Fruit fly (Drosophila melanogaster) whole organism, embryonic: ENCODE measurements around the gene rngo.
A peak's percentile ranks its signal among the peaks of the same experiment; 100 is the strongest.

Experiments
- B-H1 ChIP-seq: fragments of 200-800 bp; sonication (Bioruptor generic); IDR thresholded peaks from 3 replicates; pipeline ENCODE4 v1.3.6; 2022; ENCODE audit warnings: missing biosample characterization, missing genetic modification characterization
- CG12769 ChIP-seq: fragments of 200-800 bp; sonication (Bioruptor generic); optimal IDR thresholded peaks from 2 replicates; lab custom pipeline; 2019; ENCODE audit warnings: missing biosample characterization, mild to moderate bottlenecking, missing genetic modification characterization, moderate library complexity
- CG15073 ChIP-seq: fragments of 200-800 bp; sonication (Bioruptor generic); optimal IDR thresholded peaks from 2 replicates; lab custom pipeline; 2016; ENCODE audit warnings: missing biosample characterization, missing genetic modification characterization
- CG15601 ChIP-seq: fragments of 200-800 bp; sonication (Bioruptor generic); optimal IDR thresholded peaks from 3 replicates; lab custom pipeline; 2019; ENCODE audit warnings: missing biosample characterization, mild to moderate bottlenecking, missing genetic modification characterization, moderate library complexity
- CG17385 ChIP-seq: fragments of 200-800 bp; sonication (Bioruptor generic); optimal IDR thresholded peaks from 3 replicates; lab custom pipeline; 2018; ENCODE audit warnings: missing biosample characterization, mild to moderate bottlenecking, missing genetic modification characterization
- CG17612 ChIP-seq: fragments of 200-800 bp; sonication (Bioruptor generic); IDR thresholded peaks from 2 replicates; pipeline ENCODE4 v1.3.6; 2022; ENCODE audit warnings: missing biosample characterization, missing genetic modification characterization
- CG17829 ChIP-seq: fragments of 200-800 bp; optimal IDR thresholded peaks from 2 replicates; lab custom pipeline; 2019; ENCODE audit warnings: missing biosample characterization, mild to moderate bottlenecking, missing genetic modification characterization, moderate library complexity
- CG2199 ChIP-seq: fragments of 200-800 bp; sonication (Bioruptor generic); IDR thresholded peaks from 3 replicates; pipeline ENCODE4 v1.3.6; 2022; ENCODE audit warnings: missing biosample characterization, missing genetic modification characterization
- CG30020 ChIP-seq: fragments of 200-800 bp; optimal IDR thresholded peaks from 2 replicates; lab custom pipeline; 2019; ENCODE audit warnings: missing biosample characterization, mild to moderate bottlenecking, missing genetic modification characterization, moderate library complexity
- CG31365 ChIP-seq: fragments of 200-800 bp; sonication (Bioruptor generic); optimal IDR thresholded peaks from 2 replicates; lab custom pipeline; 2018; ENCODE audit warnings: missing biosample characterization, mild to moderate bottlenecking, missing genetic modification characterization
- CG4730 ChIP-seq: fragments of 200-800 bp; sonication (Bioruptor generic); IDR thresholded peaks from 2 replicates; pipeline ENCODE4 v1.3.6; 2022; ENCODE audit warnings: missing biosample characterization, missing genetic modification characterization
- CG6765 ChIP-seq: fragments of 200-800 bp; sonication (Bioruptor generic); optimal IDR thresholded peaks from 3 replicates; lab custom pipeline; 2017; ENCODE audit warnings: missing biosample characterization, mild to moderate bottlenecking, missing genetic modification characterization
- CG8290 ChIP-seq, 3 experiments: fragments of 200-800 bp; sonication (Bioruptor generic); optimal IDR thresholded peaks; 2 replicates each; lab custom pipeline; 2016 to 2019; ENCODE audit warnings: missing biosample characterization in 3 of 3, missing genetic modification characterization in 3 of 3, mild to moderate bottlenecking in 2 of 3, moderate library complexity in 1 of 3
- CG8765 ChIP-seq: fragments of 200-800 bp; sonication (Bioruptor generic); IDR thresholded peaks from 2 replicates; pipeline ENCODE4 v1.3.6; 2022; ENCODE audit warnings: missing biosample characterization, missing genetic modification characterization
- CG9817 ChIP-seq: fragments of 200-800 bp; sonication (Bioruptor generic); optimal IDR thresholded peaks from 2 replicates; lab custom pipeline; 2018; ENCODE audit warnings: missing biosample characterization, mild to moderate bottlenecking, missing genetic modification characterization, moderate library complexity
- E2f2 ChIP-seq: fragments of 200-800 bp; sonication (Bioruptor generic); IDR thresholded peaks from 2 replicates; pipeline ENCODE4 v1.3.6; 2022; ENCODE audit warnings: missing biosample characterization, missing genetic modification characterization
- Fer3 ChIP-seq: fragments of 200-800 bp; sonication (Bioruptor generic); optimal IDR thresholded peaks from 2 replicates; lab custom pipeline; 2018; ENCODE audit warnings: missing biosample characterization, mild to moderate bottlenecking, missing genetic modification characterization, moderate library complexity
- HLHmδ ChIP-seq: fragments of 200-800 bp; sonication (Bioruptor generic); optimal IDR thresholded peaks from 2 replicates; lab custom pipeline; 2018; ENCODE audit warnings: missing biosample characterization, mild to moderate bottlenecking, missing genetic modification characterization, moderate library complexity
- Nf-YA ChIP-seq: fragments of 200-800 bp; sonication (Bioruptor generic); IDR thresholded peaks from 2 replicates; pipeline ENCODE4 v1.3.6; 2022; ENCODE audit warnings: missing biosample characterization, missing genetic modification characterization
- Oli ChIP-seq: fragments of 200-800 bp; sonication (Bioruptor generic); optimal IDR thresholded peaks from 2 replicates; lab custom pipeline; 2018; ENCODE audit warnings: missing biosample characterization, mild to moderate bottlenecking, missing genetic modification characterization, moderate library complexity
- TFAM ChIP-seq: fragments of 200-800 bp; sonication (Bioruptor generic); optimal IDR thresholded peaks from 2 replicates; lab custom pipeline; 2017; ENCODE audit warnings: missing biosample characterization, missing genetic modification characterization, inconsistent platforms
- ap ChIP-seq: fragments of 200-800 bp; sonication (Bioruptor generic); IDR thresholded peaks from 2 replicates; pipeline ENCODE4 v1.3.6; 2022; ENCODE audit warnings: missing biosample characterization, missing genetic modification characterization
- ato ChIP-seq: fragments of 200-800 bp; sonication (Bioruptor generic); IDR thresholded peaks from 2 replicates; pipeline ENCODE4 v1.3.6; 2022; ENCODE audit warnings: missing biosample characterization, missing genetic modification characterization; ENCODE audit not compliant: partially characterized antibody
- az2 ChIP-seq: fragments of 200-800 bp; sonication (Bioruptor generic); optimal IDR thresholded peaks from 3 replicates; lab custom pipeline; 2016; ENCODE audit warnings: missing biosample characterization, missing genetic modification characterization
- bbx ChIP-seq: fragments of 200-800 bp; sonication (Bioruptor generic); IDR thresholded peaks from 2 replicates; pipeline ENCODE4 v1.3.6; 2022; ENCODE audit warnings: missing biosample characterization, missing genetic modification characterization; ENCODE audit not compliant: partially characterized antibody
- bowl ChIP-seq: fragments of 200-800 bp; sonication (Bioruptor generic); IDR thresholded peaks from 2 replicates; pipeline ENCODE4 v1.3.6; 2022; ENCODE audit warnings: missing biosample characterization, missing genetic modification characterization
- cg ChIP-seq: fragments of 200-800 bp; sonication (Bioruptor generic); optimal IDR thresholded peaks from 3 replicates; lab custom pipeline; 2019; ENCODE audit warnings: missing biosample characterization, mild to moderate bottlenecking, missing genetic modification characterization, moderate library complexity
- cwo ChIP-seq: fragments of 200-800 bp; sonication (Bioruptor generic); optimal IDR thresholded peaks from 3 replicates; lab custom pipeline; 2017; ENCODE audit warnings: missing biosample characterization, missing genetic modification characterization, mild to moderate bottlenecking, moderate library complexity, missing genetic modification reagents
- esg ChIP-seq: fragments of 200-800 bp; sonication (Bioruptor generic); conservative IDR thresholded peaks from 2 replicates; pipeline ENCODE4 v1.3.6; 2022; ENCODE audit warnings: missing biosample characterization, missing genetic modification characterization
- ewg ChIP-seq: fragments of 200-800 bp; sonication (Bioruptor generic); optimal IDR thresholded peaks from 3 replicates; lab custom pipeline; 2017; ENCODE audit warnings: mild to moderate bottlenecking, missing biosample characterization, missing genetic modification reagents, missing genetic modification characterization
- gem ChIP-seq: fragments of 200-800 bp; sonication (Bioruptor generic); optimal IDR thresholded peaks from 2 replicates; lab custom pipeline; 2019; ENCODE audit warnings: missing biosample characterization, mild to moderate bottlenecking, missing genetic modification characterization, moderate library complexity
- grau ChIP-seq: fragments of 200-800 bp; optimal IDR thresholded peaks from 3 replicates; lab custom pipeline; 2019; ENCODE audit warnings: missing biosample characterization, mild to moderate bottlenecking, missing genetic modification characterization, moderate library complexity
- ind ChIP-seq: fragments of 200-800 bp; sonication (Bioruptor generic); optimal IDR thresholded peaks from 3 replicates; lab custom pipeline; 2016; ENCODE audit warnings: missing biosample characterization, missing genetic modification characterization
- lilli ChIP-seq: fragments of 200-800 bp; sonication (Bioruptor generic); optimal IDR thresholded peaks from 3 replicates; lab custom pipeline; 2016; ENCODE audit warnings: missing biosample characterization, missing genetic modification characterization
- lov ChIP-seq, 2 experiments: fragments of 200-800 bp in 1 of 2; fragments of >200 bp in 1 of 2; sonication (Bioruptor generic) in 1 of 2; IDR thresholded peaks in 1 of 2; optimal IDR thresholded peaks in 1 of 2; 2 replicates in 1 of 2; 3 replicates in 1 of 2; pipeline versions ENCODE4 v1.3.6 to Lab custom; 2017 to 2022; ENCODE audit warnings: missing biosample characterization in 1 of 2, missing genetic modification characterization in 1 of 2
- mam ChIP-seq: fragments of 200-800 bp; sonication (Bioruptor generic); optimal IDR thresholded peaks from 3 replicates; lab custom pipeline; 2016; ENCODE audit warnings: missing biosample characterization, missing genetic modification characterization
- mirr ChIP-seq: fragments of 200-800 bp; sonication (Bioruptor generic); optimal IDR thresholded peaks from 3 replicates; lab custom pipeline; 2018; ENCODE audit warnings: missing biosample characterization, mild to moderate bottlenecking, missing genetic modification characterization
- pum ChIP-seq: fragments of 200-800 bp; sonication (Bioruptor generic); optimal IDR thresholded peaks from 2 replicates; lab custom pipeline; 2016; ENCODE audit warnings: missing biosample characterization, missing genetic modification characterization
- row ChIP-seq: fragments of 200-800 bp; sonication (Bioruptor generic); IDR thresholded peaks from 3 replicates; pipeline ENCODE4 v1.3.6; 2022; ENCODE audit warnings: missing biosample characterization, missing genetic modification characterization
- sens ChIP-seq: fragments of 200-800 bp; sonication (Bioruptor generic); peaks from one replicate; lab custom pipeline; 2016; ENCODE audit warnings: missing biosample characterization, missing genetic modification characterization
- shn ChIP-seq: fragments of 200-800 bp; sonication (Bioruptor generic); optimal IDR thresholded peaks from 3 replicates; lab custom pipeline; 2016; ENCODE audit warnings: missing biosample characterization, missing genetic modification characterization
- sim ChIP-seq: fragments of 200-800 bp; sonication (Bioruptor generic); IDR thresholded peaks from 2 replicates; pipeline ENCODE4 v1.3.6; 2022; ENCODE audit warnings: missing biosample characterization, missing genetic modification characterization
- sqz ChIP-seq: fragments of 200-800 bp; sonication (Bioruptor generic); optimal IDR thresholded peaks from 3 replicates; lab custom pipeline; 2018; ENCODE audit warnings: missing biosample characterization, mild to moderate bottlenecking, missing genetic modification characterization
- stc ChIP-seq: fragments of 200-800 bp; sonication (Bioruptor generic); IDR thresholded peaks from 2 replicates; pipeline ENCODE4 v1.3.6; 2022; ENCODE audit warnings: missing biosample characterization, missing genetic modification characterization
- stwl ChIP-seq: fragments of 200-800 bp; sonication (Bioruptor generic); optimal IDR thresholded peaks from 3 replicates; lab custom pipeline; 2018; ENCODE audit warnings: missing biosample characterization, mild to moderate bottlenecking, missing genetic modification characterization, moderate library complexity
- sug ChIP-seq: fragments of 200-800 bp; optimal IDR thresholded peaks from 2 replicates; lab custom pipeline; 2019; ENCODE audit warnings: missing biosample characterization, mild to moderate bottlenecking, missing genetic modification characterization, moderate library complexity
- tin ChIP-seq: fragments of 200-800 bp; sonication (Bioruptor generic); optimal IDR thresholded peaks from 3 replicates; lab custom pipeline; 2016; ENCODE audit warnings: missing biosample characterization, missing genetic modification characterization
- vvl ChIP-seq: fragments of 200-800 bp; sonication (Bioruptor generic); IDR thresholded peaks from 2 replicates; pipeline ENCODE4 v1.3.6; 2022; ENCODE audit warnings: missing biosample characterization, missing genetic modification characterization
- z ChIP-seq: fragments of 200-800 bp; sonication (Bioruptor generic); IDR thresholded peaks from 3 replicates; pipeline ENCODE4 v1.3.6; 2022; ENCODE audit warnings: missing biosample characterization, missing genetic modification characterization
- zen2 ChIP-seq: fragments of 200-800 bp; sonication (Bioruptor generic); IDR thresholded peaks from 3 replicates; pipeline ENCODE4 v1.3.6; 2022; ENCODE audit warnings: missing biosample characterization, missing genetic modification characterization; ENCODE audit not compliant: partially characterized antibody

rngo gene

dm6 chrX:16456582-16456981 is 15.3 kb downstream of the rngo start (continued):
- TF ChIP-seq cwo (GFP tag; lab: Kevin White, UChicago) (no peak), vvl (GFP tag; lab: Robert Waterston, UW) (peak; percentile 32; the same call in 1 of the 2 replicates), bowl (GFP tag; lab: Robert Waterston, UW) (no peak), sens (GFP tag; lab: Kevin White, UChicago) (peak; percentile 1), ato (0 out of 2 replicates have a peak, but pooled peaks have one; percentile 52), CG17612 (GFP tag; lab: Robert Waterston, UW) (no peak), bbx (no peak), CG4730 (GFP tag; lab: Robert Waterston, UW) (no peak), zen2 (no peak), CG6765 (GFP tag; lab: Kevin White, UChicago) (no peak), CG8290 (GFP tag; optimal IDR thresholded peaks at IDR 0.05; lab: Kevin White, UChicago) (peak; percentile 94), CG8290 (tag; optimal IDR thresholded peaks at IDR 0.05; lab: Kevin White, UChicago) (peak; percentile 41 to 56), TFAM (GFP tag; lab: Kevin White, UChicago) (no peak), lilli (no peak), mirr (GFP tag; lab: Kevin White, UChicago) (no peak), stwl (tag; lab: Kevin White, UChicago) (peak; percentile 47), esg (GFP tag; lab: Robert Waterston, UW) (no peak), sqz (GFP tag; lab: Kevin White, UChicago) (no peak), z (GFP tag; lab: Robert Waterston, UW) (no peak), Fer3 (tag; lab: Kevin White, UChicago) (no peak), CG17385 (GFP tag; lab: Kevin White, UChicago) (peak; percentile 73), lov (optimal IDR thresholded peaks at IDR 0.05; lab: Kevin White, UChicago) (no peak), lov (GFP tag; IDR thresholded peaks at IDR 0.05; lab: Robert Waterston, UW) (no peak), CG12769 (tag; lab: Kevin White, UChicago) (peak; percentile 6), CG8765 (no peak), sim (GFP tag; lab: Robert Waterston, UW) (no peak), grau (tag; lab: Kevin White, UChicago) (no peak), CG15601 (tag; lab: Kevin White, UChicago) (peak; percentile 4)

- TF ChIP-seq Oli (tag; lab: Kevin White, UChicago) (peak; percentile 3), esg (GFP tag; lab: Robert Waterston, UW) (peak; percentile 32; the same call in 1 of the 2 replicates), ind (GFP tag; lab: Kevin White, UChicago) (peak; percentile 1), CG31365 (tag; lab: Kevin White, UChicago) (no peak), gem (peak; percentile 27), B-H1 (GFP tag; lab: Robert Waterston, UW) (peak; percentile 19; the same call in 1 of the 3 replicates), HLHmδ (no peak), row (GFP tag; lab: Robert Waterston, UW) (peak; percentile 73), CG15073 (GFP tag; lab: Kevin White, UChicago) (peak; percentile 97), ewg (GFP tag; lab: Kevin White, UChicago) (no peak), Nf-YA (GFP tag; lab: Robert Waterston, UW) (peak; percentile 33; the same call in 1 of the 2 replicates), mam (GFP tag; lab: Kevin White, UChicago) (peak; percentile 32), tin (peak; percentile 2), E2f2 (GFP tag; lab: Robert Waterston, UW) (peak; percentile 19; the same call in 1 of the 2 replicates), CG2199 (peak; percentile 44; the same call in 1 of the 3 replicates), ap (GFP tag; lab: Robert Waterston, UW) (no peak), CG30020 (tag; lab: Kevin White, UChicago) (no peak), az2 (GFP tag; lab: Kevin White, UChicago) (peak; percentile 3), pum (GFP tag; lab: Kevin White, UChicago) (peak; percentile 41), CG9817 (peak; percentile 1), stc (GFP tag; lab: Robert Waterston, UW) (0 out of 2 replicates have a peak, but pooled peaks have one; percentile 22), cg (GFP tag; lab: Kevin White, UChicago) (peak; percentile 36), sug (no peak), shn (GFP tag; lab: Kevin White, UChicago) (peak; percentile 8), CG17829 (tag; lab: Kevin White, UChicago) (peak; percentile 2)
Observed at dm6 chrX:16458551-16458950, 17.3 kb downstream of the rngo start.
